Worm (Caenorhabditis elegans) whole organism, L3 larva: ENCODE results near the gene Y54F10BM.21.

Source experiments
- ama-1 ChIP-seq: fragments of 150-350 bp; optimal IDR thresholded peaks from 2 replicates; lab custom pipeline; 2018
- daf-12 ChIP-seq: fragments of 150-350 bp; optimal IDR thresholded peaks from 2 replicates; lab custom pipeline; 2014; ENCODE audit warnings: missing biosample characterization, missing genetic modification reagents, missing genetic modification characterization
- fkh-2 ChIP-seq: fragments of 150-350 bp; optimal IDR thresholded peaks from 2 replicates; lab custom pipeline; 2014; ENCODE audit warnings: missing biosample characterization, missing genetic modification reagents, missing genetic modification characterization
- fos-1 ChIP-seq: fragments of 150-350 bp; optimal IDR thresholded peaks from 2 replicates; lab custom pipeline; 2014; ENCODE audit warnings: missing biosample characterization, missing genetic modification characterization
- ztf-11 ChIP-seq: fragments of 150-350 bp; optimal IDR thresholded peaks from 2 replicates; lab custom pipeline; 2014; ENCODE audit warnings: missing biosample characterization, missing genetic modification characterization

DNA sequence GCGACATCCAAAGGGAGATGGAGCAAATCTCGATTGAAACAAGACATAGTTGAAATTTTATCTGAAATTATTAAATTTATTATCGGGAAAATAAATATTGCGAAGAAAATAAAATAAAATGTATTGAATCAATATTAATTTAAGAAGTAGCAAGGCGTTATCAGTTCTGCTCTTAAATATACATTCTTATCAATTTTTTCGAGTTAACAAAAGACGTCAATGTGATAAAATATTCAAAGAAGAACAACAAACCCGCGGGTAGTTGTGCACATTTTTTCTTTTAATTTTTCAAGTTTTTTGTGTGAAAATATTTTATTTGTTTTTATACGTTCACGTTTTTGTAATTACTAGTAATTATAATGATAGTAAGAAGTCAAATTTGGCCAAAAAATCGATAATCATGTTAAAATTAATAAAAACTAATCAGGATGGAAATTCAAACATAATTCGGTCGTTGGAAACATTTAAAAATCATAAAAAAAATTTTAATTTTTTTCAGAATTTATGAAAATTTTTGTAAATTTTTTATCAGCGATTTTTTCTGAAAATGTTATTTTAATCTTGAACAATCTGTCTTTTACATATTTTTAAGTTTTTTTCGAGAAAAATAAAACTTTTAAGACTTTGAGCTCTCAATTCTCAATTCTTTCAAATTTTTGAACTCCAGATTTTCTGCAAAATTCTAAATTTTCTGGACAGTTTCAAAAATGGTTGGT is 10.8 kb upstream of the Y54F10BM.21 start, which contains the start of gene fbxa-9:
- TF ChIP-seq ztf-11 (tag; lab: Kevin White, UChicago) (no peak), ama-1 (no peak), daf-12 (no peak), fkh-2 (tag; lab: Kevin White, UChicago) (no peak), fos-1 (tag; lab: Kevin White, UChicago) (no peak)
